Worm (Caenorhabditis elegans) whole organism, midembryonic: ENCODE results near the gene F46B3.8.

ENCODE experiments used
- cog-1 ChIP-seq: sonication (generic microtip); optimal IDR thresholded peaks from 2 replicates; lab custom pipeline; 2016; ENCODE audit warnings: missing genetic modification characterization, missing compliant biosample characterization
- flt-1 ChIP-seq: fragments of 200-800 bp; sonication (Bioruptor generic); IDR thresholded peaks from 2 replicates; pipeline ENCODE4 v1.3.6; 2022; ENCODE audit warnings: missing genetic modification characterization, missing compliant biosample characterization
- klf-2 ChIP-seq: fragments of 200-800 bp; sonication (Bioruptor generic); conservative IDR thresholded peaks from 2 replicates; pipeline ENCODE4 v1.3.6; 2022; ENCODE audit warnings: missing genetic modification reagents, missing genetic modification characterization, missing compliant biosample characterization
- ref-1 ChIP-seq: fragments of 200-800 bp; sonication (Bioruptor generic); conservative IDR thresholded peaks from 2 replicates; pipeline ENCODE4 v1.3.6; 2022; ENCODE audit warnings: missing genetic modification reagents, missing genetic modification characterization, missing compliant biosample characterization

DNA sequence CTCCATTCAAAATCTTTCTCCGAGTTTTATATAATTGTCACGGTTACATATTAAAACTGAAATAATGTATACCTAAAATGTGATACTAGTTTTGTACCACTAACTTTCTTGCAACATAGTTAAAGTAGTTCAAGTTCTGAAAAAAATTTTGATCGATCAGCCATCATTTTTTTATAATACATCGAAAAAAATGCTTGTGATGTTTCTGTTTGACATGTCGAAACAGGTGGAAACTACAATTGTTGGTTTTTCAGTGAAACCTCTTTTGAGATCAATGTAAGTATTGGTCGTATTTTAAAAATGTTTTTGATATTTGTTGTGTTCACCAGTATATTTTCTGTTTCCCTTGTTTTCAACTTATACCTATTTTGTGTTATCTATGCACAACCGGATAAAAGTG is 16.3 kb upstream of the F46B3.8 start, which contains the start of gene srxa-14:
- TF ChIP-seq flt-1 (no peak), ref-1 (GFP tag; lab: Robert Waterston, UW) (no peak), klf-2 (no peak), cog-1 (tag; lab: Kevin White, UChicago) (no peak)
